Worm (Caenorhabditis elegans) whole organism, L1 larva: ENCODE data around the gene srsy-2.
A peak's percentile ranks its signal among the peaks of the same experiment; 100 is the strongest.

Experiments used
- C04F5.9 ChIP-seq: sonication (generic microtip); optimal IDR thresholded peaks from 2 replicates; lab custom pipeline; 2016; ENCODE audit warnings: missing genetic modification characterization, missing compliant biosample characterization
- C16A3.4 ChIP-seq: fragments of 150-350 bp; optimal IDR thresholded peaks from 2 replicates; lab custom pipeline; 2014; ENCODE audit warnings: missing biosample characterization, missing genetic modification characterization
- aha-1 ChIP-seq: fragments of 150-350 bp; optimal IDR thresholded peaks from 2 replicates; lab custom pipeline; 2014; ENCODE audit warnings: missing biosample characterization, missing genetic modification characterization
- alr-1 ChIP-seq: fragments of 200-800 bp; sonication (Bioruptor generic); optimal IDR thresholded peaks from 2 replicates; lab custom pipeline; 2018; ENCODE audit warnings: borderline replicate concordance, mild to moderate bottlenecking, missing genetic modification characterization, missing compliant biosample characterization
- aly-2 ChIP-seq: fragments of 150-350 bp; optimal IDR thresholded peaks from 2 replicates; lab custom pipeline; 2014; ENCODE audit warnings: missing biosample characterization, missing genetic modification characterization
- blmp-1 ChIP-seq: fragments of 150-350 bp; optimal IDR thresholded peaks from 2 replicates; lab custom pipeline; 2014; ENCODE audit warnings: missing biosample characterization, missing genetic modification characterization
- ceh-82 ChIP-seq, 3 experiments: fragments of 150-350 bp in 1 of 3; sonication (generic microtip) in 2 of 3; optimal IDR thresholded peaks; 2 replicates each; lab custom pipeline; 2014 to 2017; ENCODE audit warnings: missing biosample characterization in 3 of 3, missing genetic modification characterization in 3 of 3
- ceh-90 ChIP-seq: sonication (generic microtip); optimal IDR thresholded peaks from 2 replicates; lab custom pipeline; 2016; ENCODE audit warnings: missing genetic modification characterization, missing compliant biosample characterization
- ces-1 ChIP-seq: fragments of 150-350 bp; optimal IDR thresholded peaks from 2 replicates; lab custom pipeline; 2014; ENCODE audit warnings: missing biosample characterization, missing genetic modification reagents, missing genetic modification characterization
- dpl-1 ChIP-seq, 3 experiments: fragments of 150-350 bp in 2 of 3; sonication (generic microtip) in 1 of 3; optimal IDR thresholded peaks; 2 replicates each; lab custom pipeline; 2014 to 2017; ENCODE audit warnings: missing biosample characterization in 3 of 3, missing genetic modification characterization in 3 of 3, missing genetic modification reagents in 3 of 3
- dsc-1 ChIP-seq: sonication (generic microtip); optimal IDR thresholded peaks from 2 replicates; lab custom pipeline; 2016; ENCODE audit warnings: mild to moderate bottlenecking, missing genetic modification characterization, missing compliant biosample characterization
- efl-1 ChIP-seq, 4 experiments: fragments of 150-350 bp; optimal IDR thresholded peaks in 3 of 4; peaks in 1 of 4; 1 replicate in 1 of 4; 2 replicates in 3 of 4; lab custom pipeline; 2014; ENCODE audit warnings: missing biosample characterization in 2 of 4, missing genetic modification characterization in 2 of 4, missing genetic modification reagents in 2 of 4
- efl-3 ChIP-seq: fragments of 200-800 bp; sonication (Bioruptor generic); optimal IDR thresholded peaks from 2 replicates; lab custom pipeline; 2018; ENCODE audit warnings: mild to moderate bottlenecking, missing genetic modification characterization, missing compliant biosample characterization
- elt-3 ChIP-seq, 6 experiments: fragments of 150-350 bp in 1 of 6; sonication (generic microtip); optimal IDR thresholded peaks; 2 replicates each; lab custom pipeline; 2017 to 2018; ENCODE audit warnings: missing biosample characterization in 6 of 6, missing genetic modification characterization in 6 of 6, inconsistent platforms in 1 of 6
- ets-5 ChIP-seq: fragments of 200-800 bp; sonication (Bioruptor generic); IDR thresholded peaks from 2 replicates; pipeline ENCODE4 v1.3.6; 2022; ENCODE audit warnings: missing genetic modification characterization, missing compliant biosample characterization
- fkh-10 ChIP-seq: sonication (generic microtip); optimal IDR thresholded peaks from 2 replicates; lab custom pipeline; 2017; ENCODE audit warnings: missing biosample characterization, missing genetic modification reagents, missing genetic modification characterization
- hpl-2 ChIP-seq: fragments of 150-350 bp; optimal IDR thresholded peaks from 2 replicates; lab custom pipeline; 2014; ENCODE audit warnings: missing biosample characterization, missing genetic modification reagents, missing genetic modification characterization
- irx-1 ChIP-seq: sonication (generic microtip); optimal IDR thresholded peaks from 2 replicates; lab custom pipeline; 2016; ENCODE audit warnings: missing genetic modification characterization, missing compliant biosample characterization
- isw-1 ChIP-seq: fragments of 200-800 bp; sonication (Bioruptor generic); IDR thresholded peaks from 2 replicates; pipeline ENCODE4 v1.3.6; 2022; ENCODE audit warnings: missing genetic modification characterization, missing compliant biosample characterization
- lin-13 ChIP-seq: fragments of 150-350 bp; optimal IDR thresholded peaks from 2 replicates; lab custom pipeline; 2014; ENCODE audit warnings: missing biosample characterization, missing genetic modification reagents, missing genetic modification characterization
- lin-14 ChIP-seq: fragments of 200-800 bp; sonication (Bioruptor generic); optimal IDR thresholded peaks from 2 replicates; lab custom pipeline; 2018; ENCODE audit warnings: mild to moderate bottlenecking, missing genetic modification characterization, moderate library complexity, missing compliant biosample characterization
- lin-35 ChIP-seq, 2 experiments: fragments of 150-350 bp; optimal IDR thresholded peaks; 2 replicates each; lab custom pipeline; 2014; ENCODE audit warnings: missing biosample characterization in 2 of 2, missing genetic modification characterization in 2 of 2, missing genetic modification reagents in 2 of 2
- lir-3 ChIP-seq: sonication (generic microtip); optimal IDR thresholded peaks from 2 replicates; lab custom pipeline; 2016; ENCODE audit warnings: mild to moderate bottlenecking, missing genetic modification characterization, moderate library complexity, missing compliant biosample characterization; ENCODE audit not compliant: poor library complexity
- mef-2 ChIP-seq: fragments of 150-350 bp; optimal IDR thresholded peaks from 2 replicates; lab custom pipeline; 2014; ENCODE audit warnings: missing biosample characterization, missing genetic modification characterization
- mep-1 ChIP-seq: fragments of 150-350 bp; optimal IDR thresholded peaks from 2 replicates; lab custom pipeline; 2014; ENCODE audit warnings: missing biosample characterization, missing genetic modification characterization
- nhr-11 ChIP-seq: fragments of 150-350 bp; optimal IDR thresholded peaks from 2 replicates; lab custom pipeline; 2014; ENCODE audit warnings: missing biosample characterization, missing genetic modification characterization
- nhr-20 ChIP-seq: sonication (generic microtip); optimal IDR thresholded peaks from 2 replicates; lab custom pipeline; 2016; ENCODE audit warnings: mild to moderate bottlenecking, missing genetic modification characterization, missing compliant biosample characterization
- nhr-28 ChIP-seq: fragments of 150-350 bp; optimal IDR thresholded peaks from 2 replicates; lab custom pipeline; 2014; ENCODE audit warnings: missing biosample characterization, missing genetic modification characterization
- nhr-71 ChIP-seq: sonication (generic microtip); optimal IDR thresholded peaks from 2 replicates; lab custom pipeline; 2016; ENCODE audit warnings: mild to moderate bottlenecking, missing genetic modification characterization, moderate library complexity, missing compliant biosample characterization
- nhr-76 ChIP-seq: sonication (generic microtip); optimal IDR thresholded peaks from 2 replicates; lab custom pipeline; 2017; ENCODE audit warnings: missing biosample characterization, missing genetic modification characterization
- nhr-85 ChIP-seq: sonication (generic microtip); peaks from one replicate; lab custom pipeline; 2016; ENCODE audit warnings: missing genetic modification characterization, inconsistent platforms, missing compliant biosample characterization
- pag-3 ChIP-seq: sonication (generic microtip); optimal IDR thresholded peaks from 2 replicates; lab custom pipeline; 2017; ENCODE audit warnings: missing genetic modification characterization, mild to moderate bottlenecking, missing compliant biosample characterization, antibody characterized with exemption, borderline replicate concordance; ENCODE audit not compliant: insufficient read depth
- rnt-1 ChIP-seq: sonication (generic microtip); optimal IDR thresholded peaks from 2 replicates; lab custom pipeline; 2016; ENCODE audit warnings: mild to moderate bottlenecking, missing genetic modification characterization, moderate library complexity, missing compliant biosample characterization
- snpc-4 ChIP-seq: fragments of 150-350 bp; optimal IDR thresholded peaks from 2 replicates; lab custom pipeline; 2014; ENCODE audit warnings: missing biosample characterization, missing genetic modification characterization
- snu-23 ChIP-seq: sonication (generic microtip); optimal IDR thresholded peaks from 2 replicates; lab custom pipeline; 2016; ENCODE audit warnings: missing genetic modification characterization, missing compliant biosample characterization
- sox-4 ChIP-seq: sonication (generic microtip); optimal IDR thresholded peaks from 2 replicates; lab custom pipeline; 2016; ENCODE audit warnings: missing genetic modification characterization, missing compliant biosample characterization
- swsn-7 ChIP-seq: sonication (generic microtip); optimal IDR thresholded peaks from 2 replicates; lab custom pipeline; 2016; ENCODE audit warnings: missing genetic modification characterization, missing compliant biosample characterization
- tbx-2 ChIP-seq: sonication (generic microtip); optimal IDR thresholded peaks from 2 replicates; lab custom pipeline; 2016; ENCODE audit warnings: missing genetic modification characterization, missing compliant biosample characterization
- vab-15 ChIP-seq: sonication (generic microtip); optimal IDR thresholded peaks from 2 replicates; lab custom pipeline; 2017; ENCODE audit warnings: missing genotype, mild to moderate bottlenecking, missing genetic modification characterization, missing compliant biosample characterization
- xbp-1 ChIP-seq: sonication (generic microtip); optimal IDR thresholded peaks from 2 replicates; lab custom pipeline; 2016; ENCODE audit warnings: missing genetic modification characterization, missing compliant biosample characterization

srsy-2 gene

ce11 chrII:6208116-6208515 is 18.8 kb downstream of the srsy-2 start, which contains the start of gene daf-37:
Gene daf-37, minus strand, starts transcription at chrII:6208216.
- no peak for TF ChIP-seq rnt-1
- TF ChIP-seq xbp-1 (tag; lab: Kevin White, UChicago): no peak
- no peak for TF ChIP-seq ceh-90
- TF ChIP-seq nhr-71 (tag; lab: Kevin White, UChicago): no peak

- peak; percentile 94 for TF ChIP-seq fkh-10 (GFP tag; lab: Kevin White, UChicago)
- peak; percentile 37 for TF ChIP-seq lin-14 (GFP tag; lab: Kevin White, UChicago)
- no peak for TF ChIP-seq aha-1 (tag; lab: Kevin White, UChicago)
Observed at ce11 chrII:6207252-6207651, 19.6 kb downstream of the srsy-2 start.

ce11 chrII:6202910-6203309 is 24.0 kb downstream of the srsy-2 start, which contains the start of gene C30B5.17:
Gene C30B5.17, minus strand, starts transcription at chrII:6203010.
- TF ChIP-seq C16A3.4 (tag; lab: Kevin White, UChicago) (no peak), hpl-2 (GFP tag; lab: Kevin White, UChicago) (no peak), elt-3 (tag; optimal IDR thresholded peaks at IDR 0.05; lab: Kevin White, UChicago) (no peak), snpc-4 (no peak), sox-4 (tag; lab: Kevin White, UChicago) (no peak), C04F5.9 (tag; lab: Kevin White, UChicago) (no peak), nhr-11 (tag; lab: Kevin White, UChicago) (no peak), aha-1 (tag; lab: Kevin White, UChicago) (no peak)

- TF ChIP-seq efl-1 (optimal IDR thresholded peaks at IDR 0.05; lab: Kevin White, UChicago) (no peak), efl-1 (GFP tag; optimal IDR thresholded peaks at IDR 0.05 in 1 of 2; lab: Kevin White, UChicago) (peak in 1 of 2 experiments; percentile 69), nhr-28 (tag; lab: Kevin White, UChicago) (no peak)
Observed at ce11 chrII:6199010-6199409, 27.9 kb downstream of the srsy-2 start.

- TF ChIP-seq ets-5 (GFP tag; lab: Robert Waterston, UW) (no peak), alr-1 (tag; lab: Kevin White, UChicago) (no peak), hpl-2 (GFP tag; lab: Kevin White, UChicago) (no peak), isw-1 (no peak), dpl-1 (GFP tag; optimal IDR thresholded peaks at IDR 0.05; lab: Kevin White, UChicago) (no peak), nhr-71 (tag; lab: Kevin White, UChicago) (no peak), nhr-76 (no peak), nhr-20 (tag; lab: Kevin White, UChicago) (no peak), mef-2 (no peak), efl-1 (optimal IDR thresholded peaks at IDR 0.05; lab: Kevin White, UChicago) (no peak), efl-1 (GFP tag; optimal IDR thresholded peaks at IDR 0.05 in 1 of 2; lab: Kevin White, UChicago) (no peak), C04F5.9 (tag; lab: Kevin White, UChicago) (no peak)
Observed at ce11 chrII:6198468-6198867, 28.4 kb downstream of the srsy-2 start, which contains the start of gene szy-4. Gene szy-4, plus strand, starts transcription at chrII:6198696.

- TF ChIP-seq pag-3 (tag; lab: Kevin White, UChicago) (no peak), blmp-1 (tag; lab: Kevin White, UChicago) (peak; percentile 51), snu-23 (GFP tag; lab: Kevin White, UChicago) (no peak), C16A3.4 (tag; lab: Kevin White, UChicago) (peak; percentile 41), ces-1 (no peak), dpl-1 (GFP tag; optimal IDR thresholded peaks at IDR 0.05; lab: Kevin White, UChicago) (peak; percentile 46 to 69 (median 67)), tbx-2 (peak; percentile 42), xbp-1 (tag; lab: Kevin White, UChicago) (peak; percentile 37), aly-2 (tag; lab: Kevin White, UChicago) (no peak), swsn-7 (tag; lab: Kevin White, UChicago) (peak; percentile 47), mef-2 (no peak), vab-15 (no peak), nhr-85 (tag; lab: Kevin White, UChicago) (no peak), mep-1 (tag; lab: Kevin White, UChicago) (peak; percentile 74), lin-14 (GFP tag; lab: Kevin White, UChicago) (no peak), lir-3 (tag; lab: Kevin White, UChicago) (peak; percentile 73), dsc-1 (tag; lab: Kevin White, UChicago) (no peak), elt-3 (tag; optimal IDR thresholded peaks at IDR 0.05; lab: Kevin White, UChicago) (peak in 1 of 6 experiments; percentile 37), nhr-71 (tag; lab: Kevin White, UChicago) (peak; percentile 58), isw-1 (no peak), ceh-82 (tag; optimal IDR thresholded peaks at IDR 0.05; lab: Kevin White, UChicago) (peak in 2 of 3 experiments; percentile 31 to 36), rnt-1 (peak; percentile 42), lin-35 (GFP tag; optimal IDR thresholded peaks at IDR 0.05; lab: Kevin White, UChicago) (peak; percentile 37 to 69), nhr-20 (tag; lab: Kevin White, UChicago) (peak; percentile 41), irx-1 (tag; lab: Kevin White, UChicago) (peak; percentile 1), lin-13 (peak; percentile 6), efl-3 (GFP tag; lab: Kevin White, UChicago) (no peak)
Observed at ce11 chrII:6196875-6197274, 30.0 kb downstream of the srsy-2 start, which contains the start of the genes rbmx-2 and C30B5.2. Gene rbmx-2, minus strand, starts transcription at chrII:6196948. Gene C30B5.2, plus strand, starts transcription at chrII:6197180.
